Worm (Caenorhabditis elegans) whole organism, L4 larva: ENCODE measurements around the gene gly-7.

Experiments
- Y5F2A.4 ChIP-seq: fragments of 200-800 bp; sonication (Bioruptor generic); optimal IDR thresholded peaks from 2 replicates; lab custom pipeline; 2018; ENCODE audit warnings: mild to moderate bottlenecking, missing genetic modification characterization, missing compliant biosample characterization
- egl-27 ChIP-seq: sonication (generic microtip); optimal IDR thresholded peaks from 3 replicates; lab custom pipeline; 2017; ENCODE audit warnings: missing biosample characterization, missing genetic modification reagents, missing genetic modification characterization
- fos-1 ChIP-seq: fragments of 150-350 bp; optimal IDR thresholded peaks from 2 replicates; lab custom pipeline; 2014; ENCODE audit warnings: missing biosample characterization, missing genetic modification characterization
- lin-15B ChIP-seq: fragments of 150-350 bp; sonication (generic microtip); optimal IDR thresholded peaks from 3 replicates; lab custom pipeline; 2014; ENCODE audit warnings: missing biosample characterization, missing genetic modification characterization
- mep-1 ChIP-seq: fragments of 150-350 bp; sonication (generic microtip); optimal IDR thresholded peaks from 3 replicates; lab custom pipeline; 2014; ENCODE audit warnings: missing biosample characterization, missing genetic modification characterization
- unc-62 ChIP-seq, 3 experiments: fragments of 150-350 bp in 1 of 3; sonication (generic microtip); optimal IDR thresholded peaks in 2 of 3; peaks in 1 of 3; 1 replicate in 1 of 3; 2 replicates in 2 of 3; lab custom pipeline; 2014 to 2017; ENCODE audit warnings: missing biosample characterization in 3 of 3, missing genetic modification characterization in 3 of 3, missing genetic modification reagents in 3 of 3, missing genotype in 1 of 3

- TF ChIP-seq unc-62 (GFP tag; optimal IDR thresholded peaks at IDR 0.05 in 1 of 2; lab: Kevin White, UChicago) (no peak), unc-62 (tag; optimal IDR thresholded peaks at IDR 0.05; lab: Kevin White, UChicago) (no peak), egl-27 (tag; lab: Kevin White, UChicago) (no peak), lin-15B (tag; lab: Kevin White, UChicago) (no peak), Y5F2A.4 (GFP tag; lab: Kevin White, UChicago) (no peak), mep-1 (tag; lab: Kevin White, UChicago) (no peak), fos-1 (no peak)
Measured at ce11 chrV:1788157-1788556, 33.0 kb downstream of the gly-7 start, which contains the start of gene F36H9.2.
